Worm (Caenorhabditis elegans): Measurements from ENCODE around the gene nop-1.

DNA sequence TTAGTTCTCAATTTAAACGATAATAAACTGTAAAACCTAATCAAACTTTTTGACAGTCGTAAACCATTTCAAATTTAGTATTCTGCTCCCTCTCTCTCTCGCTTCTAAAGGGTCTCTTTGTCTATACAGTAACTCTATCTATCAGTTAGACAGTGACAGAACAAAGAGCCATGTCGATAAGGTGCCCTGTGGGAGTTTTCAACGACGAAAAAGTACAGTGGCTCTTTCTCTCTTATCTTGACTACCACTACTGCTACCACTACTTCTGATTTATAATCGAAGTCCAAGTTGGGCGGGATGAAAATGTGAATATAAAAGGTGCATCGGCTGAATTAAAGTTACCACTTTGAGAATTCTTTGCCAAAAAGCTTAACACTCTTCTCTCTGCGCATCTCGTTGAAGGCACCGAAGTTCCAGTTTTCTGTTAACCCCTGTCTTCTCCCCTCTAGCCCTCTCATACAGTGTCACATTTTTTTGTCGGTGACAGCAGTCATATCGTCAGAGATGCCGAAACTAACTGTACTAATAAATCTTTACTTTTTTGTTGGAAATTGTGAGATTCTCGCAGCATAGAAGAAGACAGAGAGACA is 7.7 kb upstream of the nop-1 start:
- TF ChIP-seq nfya-1 (tag; optimal IDR thresholded peaks at IDR 0.05; ENCODE audit: borderline replicate concordance, insufficient read depth) (no peak), nhr-80 (tag; optimal IDR thresholded peaks at IDR 0.05) (peak; percentile 12), ekl-4 (GFP tag; IDR thresholded peaks at IDR 0.05) (no peak), attf-6 (GFP tag; IDR thresholded peaks at IDR 0.05) (no peak), tlf-1 (GFP tag; optimal IDR thresholded peaks at IDR 0.05) (no peak)

All from whole organism, young adult.